Fruit fly (Drosophila melanogaster): ENCODE results near the gene CG11771.

Gene CG11771

dm6 chr3R:24886470-24886869 lies 45.3 kb upstream of the CG11771 start (continued):
- TF ChIP-seq Eip78C (GFP tag), result peak; percentile 90
- TF ChIP-seq salr (GFP tag; optimal IDR thresholded peaks at IDR 0.05), result peak in 1 of 2 experiments; percentile 16
- TF ChIP-seq Hr38 (GFP tag; optimal IDR thresholded peaks at IDR 0.05), result no peak
- no peak for TF ChIP-seq lz (GFP tag; optimal IDR thresholded peaks at IDR 0.05)
- no peak for TF ChIP-seq Sox14 (GFP tag; optimal IDR thresholded peaks at IDR 0.05)
- TF ChIP-seq Ets21C (GFP tag; optimal IDR thresholded peaks at IDR 0.05), result no peak
- TF ChIP-seq pdm3 (GFP tag; optimal IDR thresholded peaks at IDR 0.05), result peak; percentile 53
- 0 out of 3 replicates have a peak, but pooled peaks have one; percentile 38 for TF ChIP-seq eg (GFP tag; IDR thresholded peaks at IDR 0.05)
- peak; percentile 46 for TF ChIP-seq CG3919 (GFP tag; optimal IDR thresholded peaks at IDR 0.05)
- peak; percentile 33 for TF ChIP-seq Lpt (GFP tag; optimal IDR thresholded peaks at IDR 0.05)
- TF ChIP-seq Blimp-1 (GFP tag; optimal IDR thresholded peaks at IDR 0.05), result peak; percentile 5
- TF ChIP-seq esn (GFP tag; optimal IDR thresholded peaks at IDR 0.05), result no peak
- no peak for TF ChIP-seq CG31627 (GFP tag; optimal IDR thresholded peaks at IDR 0.05)
- TF ChIP-seq CG3032 (tag; optimal IDR thresholded peaks at IDR 0.05), result no peak
- TF ChIP-seq Sox102F (GFP tag; optimal IDR thresholded peaks at IDR 0.05), result peak; percentile 20

- peak; percentile 51 for TF ChIP-seq Blimp-1 (GFP tag; optimal IDR thresholded peaks at IDR 0.05)
- no peak for TF ChIP-seq CG34406 (GFP tag; optimal IDR thresholded peaks at IDR 0.05)
These were observed 43.4 kb upstream of the CG11771 start for dm6 chr3R:24888418-24888817.

dm6 chr3R:24889303-24889892 lies 42.4 kb upstream of the CG11771 start:
- TF ChIP-seq Eip78C (GFP tag) (peak; percentile 41), CG6854 (GFP tag; optimal IDR thresholded peaks at IDR 0.05) (peak; percentile 25), net (GFP tag; optimal IDR thresholded peaks at IDR 0.05) (no peak), fkh (GFP tag; optimal IDR thresholded peaks at IDR 0.05) (peak; percentile 30)

- no peak for TF ChIP-seq net (GFP tag; optimal IDR thresholded peaks at IDR 0.05)
- TF ChIP-seq Smox (GFP tag; optimal IDR thresholded peaks at IDR 0.05), result no peak
- no peak for TF ChIP-seq CG11294 (GFP tag; IDR thresholded peaks at IDR 0.05)
- no peak for TF ChIP-seq Met (GFP tag; optimal IDR thresholded peaks at IDR 0.05)
- no peak for TF ChIP-seq CG6276 (GFP tag; optimal IDR thresholded peaks at IDR 0.05)
- no peak for TF ChIP-seq CG7368 (GFP tag; optimal IDR thresholded peaks at IDR 0.05)
- no peak for TF ChIP-seq CG3032 (tag; optimal IDR thresholded peaks at IDR 0.05)
- no peak for TF ChIP-seq CG9139 (GFP tag; optimal IDR thresholded peaks at IDR 0.05)
- TF ChIP-seq Sox15 (GFP tag; optimal IDR thresholded peaks at IDR 0.05), result no peak
- TF ChIP-seq fkh (GFP tag; optimal IDR thresholded peaks at IDR 0.05), result no peak
- TF ChIP-seq Eip78C (GFP tag), result no peak
- no peak for TF ChIP-seq CG8319 (GFP tag; optimal IDR thresholded peaks at IDR 0.05)
- no peak for TF ChIP-seq CG31627 (GFP tag; optimal IDR thresholded peaks at IDR 0.05)
- TF ChIP-seq CG6163 (GFP tag; IDR thresholded peaks at IDR 0.05), result no peak
- TF ChIP-seq CG8119 (GFP tag; IDR thresholded peaks at IDR 0.05), result no peak
- TF ChIP-seq Hr4 (GFP tag; optimal IDR thresholded peaks at IDR 0.05), result no peak
- TF ChIP-seq OdsH (GFP tag; optimal IDR thresholded peaks at IDR 0.05), result no peak
- TF ChIP-seq Hr39 (GFP tag; optimal IDR thresholded peaks at IDR 0.05), result no peak
- no peak for TF ChIP-seq Eip93F (GFP tag; optimal IDR thresholded peaks at IDR 0.05)
- TF ChIP-seq CG16779 (tag; optimal IDR thresholded peaks at IDR 0.05), result no peak
These were observed 41.6 kb upstream of the CG11771 start for dm6 chr3R:24890217-24890616.

dm6 chr3R:24890919-24891318 lies 40.9 kb upstream of the CG11771 start:
- TF ChIP-seq CG34406 (GFP tag; optimal IDR thresholded peaks at IDR 0.05), result no peak
- peak; percentile 5 for TF ChIP-seq lz (GFP tag; optimal IDR thresholded peaks at IDR 0.05)
- TF ChIP-seq CG16779 (tag; optimal IDR thresholded peaks at IDR 0.05), result no peak
- TF ChIP-seq dac (GFP tag; optimal IDR thresholded peaks at IDR 0.05), result peak; percentile 37
- TF ChIP-seq CG10631 (GFP tag; optimal IDR thresholded peaks at IDR 0.05), result no peak
- TF ChIP-seq CG15336 (GFP tag; IDR thresholded peaks at IDR 0.05), result peak; percentile 67
- no peak for TF ChIP-seq Ets96B (tag; optimal IDR thresholded peaks at IDR 0.05)
- no peak for TF ChIP-seq vri (GFP tag; optimal IDR thresholded peaks at IDR 0.05)
- TF ChIP-seq CG6163 (GFP tag; IDR thresholded peaks at IDR 0.05), result 0 out of 3 replicates have a peak, but pooled peaks have one; percentile 16
- no peak for TF ChIP-seq Eip75B (GFP tag; optimal IDR thresholded peaks at IDR 0.05)
- no peak for TF ChIP-seq esn (GFP tag; optimal IDR thresholded peaks at IDR 0.05)
- TF ChIP-seq Hr39 (GFP tag; optimal IDR thresholded peaks at IDR 0.05), result peak; percentile 6
- TF ChIP-seq OdsH (GFP tag; optimal IDR thresholded peaks at IDR 0.05), result peak; percentile 35
- no peak for TF ChIP-seq CG3032 (tag; optimal IDR thresholded peaks at IDR 0.05)
- peak; percentile 29; the same call in 1 of the 3 replicates for TF ChIP-seq eg (GFP tag; IDR thresholded peaks at IDR 0.05)
- TF ChIP-seq CG32006 (GFP tag; optimal IDR thresholded peaks at IDR 0.05), result peak; percentile 71
- no peak for TF ChIP-seq ss (GFP tag; optimal IDR thresholded peaks at IDR 0.05)
- TF ChIP-seq dsx (GFP tag; optimal IDR thresholded peaks at IDR 0.05; ENCODE audit: poor library complexity, severe bottlenecking), result no peak
- TF ChIP-seq achi (GFP tag; optimal IDR thresholded peaks at IDR 0.05), result peak; percentile 5

Data from whole organism, prepupa.